Worm (Caenorhabditis elegans) whole organism, L4 larva: ENCODE data around the gene cox-6A.
"Not testable (repeated sequence)": the region's sequence is repeated elsewhere in the genome, so short reads cannot be mapped to it uniquely, and the experiment has no call there.

Experiments used
- Y105C5A.15 ChIP-seq: fragments of 200-800 bp; sonication (Bioruptor generic); IDR thresholded peaks from 2 replicates; pipeline ENCODE4 v1.3.6; 2022; ENCODE audit warnings: missing genetic modification characterization, missing compliant biosample characterization
- Y48G9A.11 ChIP-seq: fragments of 200-800 bp; sonication (Bioruptor generic); IDR thresholded peaks from 2 replicates; pipeline ENCODE4 v1.3.6; 2022; ENCODE audit warnings: missing genetic modification reagents, missing genetic modification characterization, missing compliant biosample characterization
- Y75B8A.6 ChIP-seq: fragments of 200-800 bp; sonication (Bioruptor generic); IDR thresholded peaks from 2 replicates; pipeline ENCODE4 v1.3.6; 2022; ENCODE audit warnings: missing genetic modification reagents, missing genetic modification characterization, missing compliant biosample characterization
- ZK546.5 ChIP-seq, 2 experiments: sonication (generic microtip); optimal IDR thresholded peaks; 2 replicates each; lab custom pipeline; 2017; ENCODE audit warnings: missing biosample characterization in 2 of 2, missing genetic modification characterization in 2 of 2
- aha-1 ChIP-seq: fragments of 150-350 bp; peaks from one replicate; lab custom pipeline; 2014; ENCODE audit warnings: missing biosample characterization, missing genetic modification characterization
- ctbp-1 ChIP-seq: fragments of 200-800 bp; sonication (Bioruptor generic); IDR thresholded peaks from 2 replicates; pipeline ENCODE4 v1.3.6; 2022; ENCODE audit warnings: missing genetic modification reagents, missing genetic modification characterization, missing compliant biosample characterization
- daf-12 ChIP-seq: fragments of 150-350 bp; optimal IDR thresholded peaks from 2 replicates; lab custom pipeline; 2014; ENCODE audit warnings: missing biosample characterization, missing genetic modification reagents, missing genetic modification characterization
- daf-19 ChIP-seq: fragments of 200-800 bp; sonication (Bioruptor generic); conservative IDR thresholded peaks from 2 replicates; pipeline ENCODE4 v1.3.6; 2022; ENCODE audit warnings: missing genetic modification characterization, missing compliant biosample characterization
- daf-8 ChIP-seq: fragments of 200-800 bp; sonication (Bioruptor generic); IDR thresholded peaks from 2 replicates; pipeline ENCODE4 v1.3.6; 2022; ENCODE audit warnings: missing genetic modification characterization, missing compliant biosample characterization
- dmd-6 ChIP-seq: fragments of 200-800 bp; sonication (Bioruptor generic); IDR thresholded peaks from 2 replicates; pipeline ENCODE4 v1.3.6; 2022; ENCODE audit warnings: missing genetic modification reagents, missing genetic modification characterization, missing compliant biosample characterization
- dpl-1 ChIP-seq: fragments of 150-350 bp; optimal IDR thresholded peaks from 2 replicates; lab custom pipeline; 2014; ENCODE audit warnings: missing biosample characterization, missing genetic modification reagents, missing genetic modification characterization
- egl-27 ChIP-seq: sonication (generic microtip); optimal IDR thresholded peaks from 3 replicates; lab custom pipeline; 2017; ENCODE audit warnings: missing biosample characterization, missing genetic modification reagents, missing genetic modification characterization
- egl-43 ChIP-seq: fragments of 200-800 bp; sonication (Bioruptor generic); IDR thresholded peaks from 2 replicates; pipeline ENCODE4 v1.3.6; 2022; ENCODE audit warnings: missing genetic modification reagents, missing genetic modification characterization, missing compliant biosample characterization
- gei-8 ChIP-seq: fragments of 200-800 bp; sonication (Bioruptor generic); optimal IDR thresholded peaks from 2 replicates; lab custom pipeline; 2018; ENCODE audit warnings: mild to moderate bottlenecking, missing genetic modification characterization, missing compliant biosample characterization
- jun-1 ChIP-seq: fragments of 150-350 bp; optimal IDR thresholded peaks from 2 replicates; lab custom pipeline; 2014; ENCODE audit warnings: missing biosample characterization, missing genetic modification reagents, missing genetic modification characterization
- lim-7 ChIP-seq: fragments of 200-800 bp; sonication (Bioruptor generic); IDR thresholded peaks from 2 replicates; pipeline ENCODE4 v1.3.6; 2022; ENCODE audit warnings: missing genetic modification characterization, missing compliant biosample characterization
- lin-13 ChIP-seq: fragments of 150-350 bp; optimal IDR thresholded peaks from 2 replicates; lab custom pipeline; 2014; ENCODE audit warnings: missing biosample characterization, missing genetic modification reagents, missing genetic modification characterization
- lin-15B ChIP-seq: fragments of 150-350 bp; sonication (generic microtip); optimal IDR thresholded peaks from 3 replicates; lab custom pipeline; 2014; ENCODE audit warnings: missing biosample characterization, missing genetic modification characterization
- lin-38 ChIP-seq: fragments of 200-800 bp; sonication (Bioruptor generic); IDR thresholded peaks from 2 replicates; pipeline ENCODE4 v1.3.6; 2022; ENCODE audit warnings: missing genetic modification reagents, missing genetic modification characterization, missing compliant biosample characterization
- madf-9 ChIP-seq: fragments of 200-800 bp; sonication (Bioruptor generic); conservative IDR thresholded peaks from 2 replicates; pipeline ENCODE4 v1.3.6; 2022; ENCODE audit warnings: missing genetic modification reagents, missing genetic modification characterization, missing compliant biosample characterization
- mes-2 ChIP-seq: sonication (generic microtip); optimal IDR thresholded peaks from 2 replicates; lab custom pipeline; 2016; ENCODE audit warnings: missing genotype, mild to moderate bottlenecking, missing genetic modification characterization, missing compliant biosample characterization; ENCODE audit not compliant: poor library complexity, severe bottlenecking
- nhr-102 ChIP-seq: sonication (generic microtip); optimal IDR thresholded peaks from 2 replicates; lab custom pipeline; 2016; ENCODE audit warnings: mild to moderate bottlenecking, missing genetic modification characterization, moderate library complexity, missing compliant biosample characterization
- nhr-25 ChIP-seq: sonication (generic microtip); optimal IDR thresholded peaks from 2 replicates; lab custom pipeline; 2017; ENCODE audit warnings: missing genetic modification characterization, mild to moderate bottlenecking, missing compliant biosample characterization, antibody characterized with exemption, moderate library complexity, borderline replicate concordance; ENCODE audit not compliant: insufficient read depth
- nhr-41 ChIP-seq: fragments of 200-800 bp; sonication (Bioruptor generic); IDR thresholded peaks from 2 replicates; pipeline ENCODE4 v1.3.6; 2022; ENCODE audit warnings: missing genetic modification reagents, missing genetic modification characterization, missing compliant biosample characterization
- nhr-48 ChIP-seq: sonication (generic microtip); optimal IDR thresholded peaks from 2 replicates; lab custom pipeline; 2016; ENCODE audit warnings: mild to moderate bottlenecking, missing genetic modification characterization, missing compliant biosample characterization
- nhr-76 ChIP-seq: fragments of 150-350 bp; optimal IDR thresholded peaks from 2 replicates; lab custom pipeline; 2014; ENCODE audit warnings: missing biosample characterization, missing genetic modification characterization
- nhr-77 ChIP-seq: fragments of 150-350 bp; optimal IDR thresholded peaks from 2 replicates; lab custom pipeline; 2014; ENCODE audit warnings: missing biosample characterization, missing genetic modification characterization
- php-3 ChIP-seq: fragments of 200-800 bp; sonication (Bioruptor generic); IDR thresholded peaks from 2 replicates; pipeline ENCODE4 v1.3.6; 2022; ENCODE audit warnings: missing genetic modification reagents, missing genetic modification characterization, missing compliant biosample characterization
- sdz-12 ChIP-seq: fragments of 200-800 bp; sonication (Bioruptor generic); optimal IDR thresholded peaks from 2 replicates; lab custom pipeline; 2018; ENCODE audit warnings: mild to moderate bottlenecking, missing genetic modification characterization, missing compliant biosample characterization
- skn-1 ChIP-seq: fragments of 150-350 bp; optimal IDR thresholded peaks from 2 replicates; lab custom pipeline; 2014; ENCODE audit warnings: missing biosample characterization, missing genetic modification characterization
- snpc-4 ChIP-seq: fragments of 150-350 bp; optimal IDR thresholded peaks from 2 replicates; lab custom pipeline; 2014; ENCODE audit warnings: missing biosample characterization, missing genetic modification characterization
- spr-1 ChIP-seq: sonication (generic microtip); optimal IDR thresholded peaks from 2 replicates; lab custom pipeline; 2016; ENCODE audit warnings: mild to moderate bottlenecking, missing genetic modification characterization, missing compliant biosample characterization
- tag-97 ChIP-seq: fragments of 200-800 bp; sonication (Bioruptor generic); IDR thresholded peaks from 2 replicates; pipeline ENCODE4 v1.3.6; 2022; ENCODE audit warnings: missing genetic modification characterization, missing compliant biosample characterization
- unc-130 ChIP-seq: sonication (generic microtip); optimal IDR thresholded peaks from 2 replicates; lab custom pipeline; 2016; ENCODE audit warnings: missing genetic modification reagents, missing genetic modification characterization, missing compliant biosample characterization
- zag-1 ChIP-seq: fragments of 150-350 bp; optimal IDR thresholded peaks from 2 replicates; lab custom pipeline; 2014; ENCODE audit warnings: missing biosample characterization, missing genetic modification characterization
- zfp-2 ChIP-seq: sonication (generic microtip); optimal IDR thresholded peaks from 2 replicates; lab custom pipeline; 2016; ENCODE audit warnings: mild to moderate bottlenecking, missing genetic modification characterization, missing compliant biosample characterization
- zfp-3 ChIP-seq: fragments of 200-800 bp; sonication (Bioruptor generic); conservative IDR thresholded peaks from 2 replicates; pipeline ENCODE4 v1.3.6; 2022; ENCODE audit warnings: missing genetic modification reagents, missing genetic modification characterization, missing compliant biosample characterization
- zip-11 ChIP-seq: fragments of 200-800 bp; sonication (Bioruptor generic); IDR thresholded peaks from 2 replicates; pipeline ENCODE4 v1.3.6; 2022; ENCODE audit warnings: missing genetic modification characterization, missing compliant biosample characterization
- ztf-7 ChIP-seq: fragments of 150-350 bp; optimal IDR thresholded peaks from 2 replicates; lab custom pipeline; 2014; ENCODE audit warnings: missing biosample characterization, missing genetic modification characterization

cox-6A gene

ce11 chrIII:5047740-5048139 lies 33.8 kb upstream of the cox-6A start, which contains the start of gene C45G9.5:
TSS of gene C45G9.5 (plus strand) at chrIII:5048117.
- TF ChIP-seq sdz-12 (GFP tag; lab: Kevin White, UChicago) (no peak), nhr-41 (GFP tag; lab: Robert Waterston, UW) (no peak), dpl-1 (GFP tag; lab: Kevin White, UChicago) (no peak), snpc-4 (no peak), spr-1 (no peak), ZK546.5 (tag; optimal IDR thresholded peaks at IDR 0.05; lab: Kevin White, UChicago) (no peak), egl-43 (GFP tag; lab: Robert Waterston, UW) (no peak), lin-15B (tag; lab: Kevin White, UChicago) (no peak), nhr-77 (tag; lab: Kevin White, UChicago) (no peak), daf-12 (tag; lab: Kevin White, UChicago) (no peak), jun-1 (no peak), Y105C5A.15 (GFP tag; lab: Robert Waterston, UW) (no peak), dmd-6 (GFP tag; lab: Robert Waterston, UW) (no peak), lim-7 (GFP tag; lab: Robert Waterston, UW) (no peak)
- TF ChIP-seq, all 104 proteins: peak for 0

DNA sequence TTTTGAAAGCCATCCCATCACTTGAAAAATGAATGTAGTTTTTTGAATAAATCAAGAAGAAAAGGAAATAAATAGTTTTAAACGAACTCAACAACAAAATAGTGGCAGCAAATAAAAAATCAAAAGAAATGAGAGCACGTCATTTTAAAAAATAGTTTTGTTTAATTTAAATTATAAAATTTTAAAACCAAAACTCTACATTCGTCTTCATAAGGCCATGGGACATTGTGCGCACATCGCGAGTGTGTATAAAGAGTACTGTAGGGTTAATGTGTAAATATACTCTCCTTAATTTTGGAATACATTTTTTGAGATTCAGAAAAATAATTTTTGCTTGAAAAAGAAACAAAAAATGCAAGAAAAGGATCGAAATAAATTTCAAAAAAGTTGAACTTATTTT lies 29.6 kb upstream of the cox-6A start, which contains the start of gene C45G9.15:
Gene C45G9.15, minus strand, starts transcription at position 101 of the 400 bp plus-strand sequence.
- no peak for TF ChIP-seq egl-43 (GFP tag; lab: Robert Waterston, UW)
- no peak for TF ChIP-seq mes-2 (tag; lab: Kevin White, UChicago)
- TF ChIP-seq Y48G9A.11 (GFP tag; lab: Robert Waterston, UW): no peak
- no peak for TF ChIP-seq madf-9
- TF ChIP-seq egl-27 (tag; lab: Kevin White, UChicago): no peak

- TF ChIP-seq tag-97 (GFP tag; lab: Robert Waterston, UW) (no peak), skn-1 (no peak), nhr-48 (tag; lab: Kevin White, UChicago) (no peak)
Observed at ce11 chrIII:5053541-5053940, 28.0 kb upstream of the cox-6A start, which contains the start of gene C45G9.8. TSS of gene C45G9.8 (minus strand) at chrIII:5053641.

- not testable (repeated sequence) for TF ChIP-seq nhr-25 (tag; lab: Kevin White, UChicago); lin-38 (GFP tag; lab: Robert Waterston, UW); zip-11 (GFP tag; lab: Robert Waterston, UW)
Observed at ce11 chrIII:5055709-5056108, 25.8 kb upstream of the cox-6A start, which contains the start of gene C45G9.9. TSS of gene C45G9.9 (minus strand) at chrIII:5055809.

DNA sequence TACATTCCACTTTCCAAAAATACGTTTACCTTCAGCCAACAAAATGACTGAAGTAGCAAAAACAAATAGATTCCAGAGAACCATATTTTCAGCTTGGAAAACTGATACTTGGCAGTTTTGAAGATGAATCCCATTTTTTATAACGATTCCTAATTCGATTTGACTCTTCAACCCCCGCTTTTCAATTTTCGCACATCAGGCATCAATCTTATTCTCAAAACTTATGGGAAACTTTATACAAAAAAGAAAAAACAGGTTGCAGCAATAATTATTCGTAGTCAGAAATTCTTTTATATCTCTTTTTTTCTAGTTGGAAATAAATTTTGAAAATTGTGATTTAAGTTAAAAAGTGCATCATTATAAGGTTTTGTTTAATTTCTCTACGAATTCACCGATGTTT lies 19.7 kb upstream of the cox-6A start, which contains the start of gene C45G9.10:
Gene C45G9.10, minus strand, starts transcription at position 101 of the 400 bp plus-strand sequence.
- TF ChIP-seq daf-8 (no peak), aha-1 (tag; lab: Kevin White, UChicago) (peak; percentile 64)

- TF ChIP-seq php-3; nhr-76 (tag; lab: Kevin White, UChicago); Y75B8A.6 (GFP tag; lab: Robert Waterston, UW): not testable (repeated sequence)
Observed at ce11 chrIII:5062406-5062805, 19.1 kb upstream of the cox-6A start, which contains the start of gene C45G9.4. TSS of gene C45G9.4 (plus strand) at chrIII:5062706.

DNA sequence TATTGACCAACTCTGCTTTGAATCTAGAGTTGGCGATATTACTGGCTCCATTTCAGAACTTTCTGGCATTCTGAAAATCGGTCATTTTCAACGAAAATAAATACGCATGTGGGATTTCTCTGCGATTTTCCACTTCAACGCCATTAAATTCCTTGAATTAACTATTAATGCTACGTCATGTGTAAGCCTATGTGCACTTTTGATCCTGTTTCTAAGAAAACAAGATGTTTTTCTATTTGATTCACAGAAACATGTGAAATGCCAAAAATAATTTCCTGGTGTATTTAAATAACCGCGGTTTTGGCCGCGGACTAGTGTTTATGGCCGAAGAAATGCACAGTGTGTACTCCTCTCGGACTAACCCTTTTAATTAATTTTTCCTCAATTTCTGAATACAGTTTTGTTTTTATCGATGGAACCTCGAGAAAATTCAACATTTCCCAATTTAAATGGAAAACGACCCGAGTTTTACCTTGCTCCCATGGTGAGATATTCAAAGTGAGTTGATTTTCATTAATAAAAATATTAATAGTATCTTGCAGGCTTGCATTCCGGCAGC lies 12.8 kb upstream of the cox-6A start, which contains the start of the genes C45G9.11 and C45G9.2:
Gene C45G9.11, minus strand, starts transcription at position 51 of the 559 bp plus-strand sequence.
Gene C45G9.2, plus strand, starts transcription at position 392 of the 559 bp plus-strand sequence.
- no peak for TF ChIP-seq zag-1
- no peak for TF ChIP-seq nhr-102 (tag; lab: Kevin White, UChicago)
- TF ChIP-seq madf-9: no peak; the same call in 1 of the 2 replicates
- peak; percentile 24 for TF ChIP-seq ztf-7
- no peak for TF ChIP-seq zfp-2 (tag; lab: Kevin White, UChicago)
- TF ChIP-seq zfp-3 (GFP tag; lab: Robert Waterston, UW): 0 out of 2 replicates have a peak, but pooled peaks have one; percentile 13
- TF ChIP-seq dmd-6 (GFP tag; lab: Robert Waterston, UW): peak; percentile 54; the same call in 1 of the 2 replicates
- no peak for TF ChIP-seq lin-38 (GFP tag; lab: Robert Waterston, UW)
- TF ChIP-seq snpc-4: no peak
- TF ChIP-seq lin-13 (GFP tag; lab: Kevin White, UChicago): peak; percentile 18
- peak; percentile 78 for TF ChIP-seq unc-130 (GFP tag; lab: Kevin White, UChicago)
- no peak for TF ChIP-seq daf-19 (GFP tag; lab: Robert Waterston, UW)
- no peak for TF ChIP-seq gei-8 (GFP tag; lab: Kevin White, UChicago)
- peak; percentile 94 for TF ChIP-seq dpl-1 (GFP tag; lab: Kevin White, UChicago)
- 0 out of 2 replicates have a peak, but pooled peaks have one; percentile 12 for TF ChIP-seq ctbp-1 (GFP tag; lab: Robert Waterston, UW)
